Fruit fly (Drosophila melanogaster) Kc167 (cell line): ENCODE results near the gene CG5938.

Source experiments
- Myc ChIP-seq: fragments of >200 bp; optimal IDR thresholded peaks from 2 replicates; lab custom pipeline; 2017; ENCODE audit warnings: missing external identifiers
- Sin3A ChIP-seq: fragments of >200 bp; optimal IDR thresholded peaks from 2 replicates; lab custom pipeline; 2018; ENCODE audit warnings: missing external identifiers
- h ChIP-seq: fragments of >200 bp; optimal IDR thresholded peaks from 3 replicates; lab custom pipeline; 2018; ENCODE audit warnings: missing external identifiers
- psq ChIP-seq: fragments of >200 bp; optimal IDR thresholded peaks from 2 replicates; lab custom pipeline; 2017; ENCODE audit warnings: missing external identifiers

DNA sequence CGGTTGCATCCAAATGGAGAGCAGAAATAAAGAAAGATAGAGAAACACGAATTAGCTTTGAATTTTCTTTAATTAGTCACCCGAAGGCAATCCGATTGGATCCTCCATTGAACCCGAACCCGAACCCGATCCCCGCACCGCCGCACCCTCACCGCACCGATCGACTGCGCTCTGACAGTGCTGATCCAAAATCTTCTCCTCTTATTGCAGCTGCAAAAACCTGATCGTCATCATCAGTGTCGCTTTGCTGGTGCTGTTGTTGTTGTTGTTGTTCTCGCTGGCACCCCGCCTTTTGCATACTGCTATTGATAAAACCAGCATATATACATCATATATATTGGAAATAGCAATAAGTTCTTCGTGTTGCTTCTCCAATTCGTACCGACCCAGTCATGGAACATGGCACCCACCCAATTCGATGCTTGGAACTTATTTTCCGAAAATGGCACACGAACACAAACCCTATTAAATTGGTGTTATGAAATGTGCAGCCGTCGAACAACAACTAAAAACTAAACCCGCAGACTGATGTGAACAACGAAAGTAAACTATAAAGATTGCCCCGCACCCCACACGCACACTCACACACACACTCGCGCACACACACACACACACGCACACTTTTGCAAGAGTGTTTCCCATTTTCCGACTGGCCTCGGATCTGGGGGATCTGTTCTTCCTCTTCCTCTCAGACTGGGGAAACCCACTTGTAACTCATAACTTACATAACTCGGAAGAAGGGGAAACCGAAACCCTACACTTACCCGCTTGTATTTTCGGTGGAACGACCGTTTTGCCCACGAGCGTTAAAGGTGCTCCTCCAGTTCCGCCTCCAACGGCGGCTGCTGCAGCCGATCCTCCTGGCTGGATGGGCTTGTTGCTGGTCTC is 4.0 kb upstream of the CG5938 start:
- no peak for TF ChIP-seq Sin3A (lab: Kevin White, UChicago)
- no peak for TF ChIP-seq psq (lab: Kevin White, UChicago)
- no peak for TF ChIP-seq h (lab: Kevin White, UChicago)
- TF ChIP-seq Myc (lab: Kevin White, UChicago): no peak
